Fruit fly (Drosophila melanogaster) whole organism, embryonic: ENCODE measurements around the gene CG8142.

ENCODE experiments used
- ATbp ChIP-seq: fragments of 200-800 bp; sonication (Bioruptor generic); optimal IDR thresholded peaks from 2 replicates; lab custom pipeline; 2017; ENCODE audit warnings: missing biosample characterization, mild to moderate bottlenecking, missing genetic modification characterization, missing genetic modification reagents
- BEAF-32 ChIP-seq: fragments of 200-800 bp; sonication (Bioruptor generic); optimal IDR thresholded peaks from 3 replicates; lab custom pipeline; 2017; ENCODE audit warnings: missing biosample characterization, missing genetic modification characterization, mild to moderate bottlenecking, moderate library complexity, missing genetic modification reagents
- CG10267 ChIP-seq: fragments of 200-800 bp; sonication (Bioruptor generic); optimal IDR thresholded peaks from 2 replicates; lab custom pipeline; 2018; ENCODE audit warnings: missing biosample characterization, mild to moderate bottlenecking, missing genetic modification characterization, moderate library complexity
- CG11085 ChIP-seq: fragments of 200-800 bp; sonication (Bioruptor generic); IDR thresholded peaks from 2 replicates; pipeline ENCODE4 v1.3.6; 2022; ENCODE audit warnings: missing biosample characterization, missing genetic modification characterization
- CG11398 ChIP-seq: fragments of 200-800 bp; sonication (Bioruptor generic); optimal IDR thresholded peaks from 2 replicates; lab custom pipeline; 2016; ENCODE audit warnings: missing biosample characterization, missing genetic modification characterization
- CG16779 ChIP-seq: fragments of 200-800 bp; sonication (Bioruptor generic); IDR thresholded peaks from 2 replicates; pipeline ENCODE4 v1.3.6; 2022; ENCODE audit warnings: missing biosample characterization, missing genetic modification characterization
- CG17385 ChIP-seq: fragments of 200-800 bp; sonication (Bioruptor generic); optimal IDR thresholded peaks from 3 replicates; lab custom pipeline; 2018; ENCODE audit warnings: missing biosample characterization, mild to moderate bottlenecking, missing genetic modification characterization
- CG2116 ChIP-seq: fragments of 200-800 bp; sonication (Bioruptor generic); optimal IDR thresholded peaks from 3 replicates; lab custom pipeline; 2018; ENCODE audit warnings: missing biosample characterization, mild to moderate bottlenecking, missing genetic modification characterization
- CG30431 ChIP-seq: fragments of 200-800 bp; sonication (Bioruptor generic); optimal IDR thresholded peaks from 2 replicates; lab custom pipeline; 2017; ENCODE audit warnings: missing biosample characterization, missing genetic modification characterization
- CG3065 ChIP-seq: fragments of 200-800 bp; sonication (Bioruptor generic); optimal IDR thresholded peaks from 2 replicates; lab custom pipeline; 2016; ENCODE audit warnings: missing biosample characterization, missing genetic modification characterization
- CG34224 ChIP-seq: fragments of 200-800 bp; sonication (Bioruptor generic); IDR thresholded peaks from 3 replicates; pipeline ENCODE4 v1.3.6; 2022; ENCODE audit warnings: missing biosample characterization, missing genetic modification characterization; ENCODE audit not compliant: partially characterized antibody
- CG3838 ChIP-seq: fragments of 200-800 bp; sonication (Bioruptor generic); optimal IDR thresholded peaks from 3 replicates; lab custom pipeline; 2016; ENCODE audit warnings: missing biosample characterization, missing genetic modification characterization
- CG4707 ChIP-seq: fragments of 200-800 bp; sonication (Bioruptor generic); optimal IDR thresholded peaks from 2 replicates; lab custom pipeline; 2018; ENCODE audit warnings: missing biosample characterization, mild to moderate bottlenecking, missing genetic modification characterization, moderate library complexity
- CG5953 ChIP-seq: fragments of 200-800 bp; sonication (Bioruptor generic); IDR thresholded peaks from 2 replicates; pipeline ENCODE4 v1.3.6; 2022; ENCODE audit warnings: missing biosample characterization, missing genetic modification characterization
- CG6272 ChIP-seq: fragments of 200-800 bp; sonication (Bioruptor generic); IDR thresholded peaks from 2 replicates; pipeline ENCODE4 v1.3.6; 2022; ENCODE audit warnings: missing biosample characterization, missing genetic modification characterization
- CG6854 ChIP-seq: fragments of 200-800 bp; sonication (Bioruptor generic); optimal IDR thresholded peaks from 3 replicates; lab custom pipeline; 2017; ENCODE audit warnings: missing biosample characterization, mild to moderate bottlenecking, missing genetic modification characterization
- CG9437 ChIP-seq: fragments of 200-800 bp; sonication (Bioruptor generic); optimal IDR thresholded peaks from 2 replicates; lab custom pipeline; 2018; ENCODE audit warnings: missing biosample characterization, mild to moderate bottlenecking, missing genetic modification characterization
- CoRest ChIP-seq: fragments of 200-800 bp; sonication (Bioruptor generic); optimal IDR thresholded peaks from 3 replicates; lab custom pipeline; 2018; ENCODE audit warnings: missing biosample characterization, mild to moderate bottlenecking, missing genetic modification characterization, moderate library complexity
- Dek ChIP-seq: fragments of 200-800 bp; sonication (Bioruptor generic); optimal IDR thresholded peaks from 3 replicates; lab custom pipeline; 2019; ENCODE audit warnings: missing biosample characterization, mild to moderate bottlenecking, missing genetic modification characterization, moderate library complexity
- H2.0 ChIP-seq: fragments of 200-800 bp; sonication (Bioruptor generic); IDR thresholded peaks from 2 replicates; pipeline ENCODE4 v1.3.6; 2022; ENCODE audit warnings: missing biosample characterization, missing genetic modification characterization
- Hey ChIP-seq: fragments of 200-800 bp; sonication (Bioruptor generic); optimal IDR thresholded peaks from 3 replicates; lab custom pipeline; 2018; ENCODE audit warnings: missing biosample characterization, mild to moderate bottlenecking, missing genetic modification characterization
- Hr78 ChIP-seq, 2 experiments: fragments of 200-800 bp in 1 of 2; fragments of >200 bp in 1 of 2; sonication (Bioruptor generic) in 1 of 2; optimal IDR thresholded peaks; 2 replicates each; lab custom pipeline; 2017 to 2019; ENCODE audit warnings: missing biosample characterization in 2 of 2, missing genetic modification characterization in 2 of 2, mild to moderate bottlenecking in 1 of 2, moderate library complexity in 1 of 2
- Jarid2 ChIP-seq: fragments of 200-800 bp; sonication (Bioruptor generic); optimal IDR thresholded peaks from 3 replicates; lab custom pipeline; 2017; ENCODE audit warnings: mild to moderate bottlenecking, missing biosample characterization, missing genetic modification reagents, missing genetic modification characterization
- MTF-1 ChIP-seq: fragments of 200-800 bp; sonication (Bioruptor generic); optimal IDR thresholded peaks from 2 replicates; lab custom pipeline; 2018; ENCODE audit warnings: missing biosample characterization, mild to moderate bottlenecking, missing genetic modification characterization, borderline replicate concordance
- Meics ChIP-seq: fragments of 200-800 bp; sonication (Bioruptor generic); optimal IDR thresholded peaks from 2 replicates; lab custom pipeline; 2017; ENCODE audit warnings: missing biosample characterization, mild to moderate bottlenecking, missing genetic modification characterization
- NFAT ChIP-seq: fragments of 200-800 bp; sonication (Bioruptor generic); IDR thresholded peaks from 2 replicates; pipeline ENCODE4 v1.3.6; 2022; ENCODE audit warnings: missing biosample characterization, missing genetic modification characterization
- Sry-δ ChIP-seq: fragments of 200-800 bp; sonication (Bioruptor generic); optimal IDR thresholded peaks from 2 replicates; lab custom pipeline; 2016; ENCODE audit warnings: missing biosample characterization, missing genetic modification characterization
- Vsx1 ChIP-seq: fragments of 200-800 bp; sonication (Bioruptor generic); optimal IDR thresholded peaks from 2 replicates; lab custom pipeline; 2017; ENCODE audit warnings: missing biosample characterization, mild to moderate bottlenecking, missing genetic modification characterization, missing genetic modification reagents
- abd-A ChIP-seq: fragments of 200-800 bp; sonication (Bioruptor generic); optimal IDR thresholded peaks from 3 replicates; lab custom pipeline; 2019; ENCODE audit warnings: missing biosample characterization, mild to moderate bottlenecking, missing genetic modification characterization, moderate library complexity
- amos ChIP-seq: fragments of 200-800 bp; sonication (Bioruptor generic); IDR thresholded peaks from 2 replicates; pipeline ENCODE4 v1.3.6; 2022; ENCODE audit warnings: missing biosample characterization, missing genetic modification characterization; ENCODE audit not compliant: partially characterized antibody
- ato ChIP-seq: fragments of 200-800 bp; sonication (Bioruptor generic); IDR thresholded peaks from 2 replicates; pipeline ENCODE4 v1.3.6; 2022; ENCODE audit warnings: missing biosample characterization, missing genetic modification characterization; ENCODE audit not compliant: partially characterized antibody
- bbx ChIP-seq: fragments of 200-800 bp; sonication (Bioruptor generic); IDR thresholded peaks from 2 replicates; pipeline ENCODE4 v1.3.6; 2022; ENCODE audit warnings: missing biosample characterization, missing genetic modification characterization; ENCODE audit not compliant: partially characterized antibody
- chinmo ChIP-seq: fragments of 200-800 bp; sonication (Bioruptor generic); IDR thresholded peaks from 4 replicates; pipeline ENCODE4 v1.3.6; 2022; ENCODE audit warnings: missing biosample characterization, missing genetic modification characterization; ENCODE audit not compliant: partially characterized antibody
- dati ChIP-seq: fragments of 200-800 bp; sonication (Bioruptor generic); IDR thresholded peaks from 2 replicates; pipeline ENCODE4 v1.3.6; 2022; ENCODE audit warnings: missing biosample characterization, missing genetic modification characterization
- dmrt99B ChIP-seq: fragments of 200-800 bp; sonication (Bioruptor generic); optimal IDR thresholded peaks from 2 replicates; lab custom pipeline; 2018; ENCODE audit warnings: missing biosample characterization, mild to moderate bottlenecking, missing genetic modification characterization, moderate library complexity
- h ChIP-seq: fragments of >200 bp; optimal IDR thresholded peaks from 2 replicates; lab custom pipeline; 2017
- her ChIP-seq: fragments of 200-800 bp; sonication (Bioruptor generic); optimal IDR thresholded peaks from 2 replicates; lab custom pipeline; 2016; ENCODE audit warnings: missing biosample characterization, missing genetic modification characterization
- inv ChIP-seq: fragments of 200-800 bp; sonication (Bioruptor generic); IDR thresholded peaks from 2 replicates; pipeline ENCODE4 v1.3.6; 2022; ENCODE audit warnings: missing biosample characterization, missing genetic modification characterization; ENCODE audit not compliant: partially characterized antibody
- jumu ChIP-seq: fragments of 200-800 bp; sonication (Bioruptor generic); optimal IDR thresholded peaks from 3 replicates; lab custom pipeline; 2016; ENCODE audit warnings: missing biosample characterization, missing genetic modification characterization
- knrl ChIP-seq: fragments of 200-800 bp; sonication (Bioruptor generic); IDR thresholded peaks from 3 replicates; pipeline ENCODE4 v1.3.6; 2022; ENCODE audit warnings: missing biosample characterization, missing genetic modification characterization; ENCODE audit not compliant: partially characterized antibody
- lmd ChIP-seq: fragments of 200-800 bp; sonication (Bioruptor generic); IDR thresholded peaks from 2 replicates; pipeline ENCODE4 v1.3.6; 2022; ENCODE audit warnings: missing biosample characterization, missing genetic modification characterization
- nerfin-1 ChIP-seq: fragments of 200-800 bp; sonication (Bioruptor generic); optimal IDR thresholded peaks from 3 replicates; lab custom pipeline; 2019; ENCODE audit warnings: missing biosample characterization, mild to moderate bottlenecking, missing genetic modification characterization, moderate library complexity
- nmo ChIP-seq: fragments of 200-800 bp; sonication (Bioruptor generic); optimal IDR thresholded peaks from 2 replicates; lab custom pipeline; 2018; ENCODE audit warnings: missing biosample characterization, mild to moderate bottlenecking, missing genetic modification characterization, moderate library complexity
- odd ChIP-seq: fragments of 200-800 bp; sonication (Bioruptor generic); optimal IDR thresholded peaks from 2 replicates; lab custom pipeline; 2017; ENCODE audit warnings: missing biosample characterization, mild to moderate bottlenecking, missing genetic modification characterization
- pan ChIP-seq, 4 experiments: fragments of >200 bp in 3 of 4; fragments of 200-800 bp in 1 of 4; sonication (Bioruptor generic) in 1 of 4; optimal IDR thresholded peaks in 3 of 4; IDR thresholded peaks in 1 of 4; 2 replicates each; pipeline versions ENCODE4 v1.3.6 to Lab custom; 2017 to 2022; ENCODE audit warnings: missing biosample characterization in 2 of 4, missing genetic modification characterization in 2 of 4, mixed read lengths in 1 of 4
- row ChIP-seq: fragments of 200-800 bp; sonication (Bioruptor generic); IDR thresholded peaks from 3 replicates; pipeline ENCODE4 v1.3.6; 2022; ENCODE audit warnings: missing biosample characterization, missing genetic modification characterization
- sna ChIP-seq: fragments of 200-800 bp; sonication (Bioruptor generic); IDR thresholded peaks from 2 replicates; pipeline ENCODE4 v1.3.6; 2022; ENCODE audit warnings: missing biosample characterization, missing genetic modification characterization; ENCODE audit not compliant: partially characterized antibody
- tap ChIP-seq: fragments of 200-800 bp; optimal IDR thresholded peaks from 3 replicates; lab custom pipeline; 2019; ENCODE audit warnings: missing biosample characterization, mild to moderate bottlenecking, missing genetic modification characterization, moderate library complexity
- wdn ChIP-seq: fragments of 200-800 bp; sonication (Bioruptor generic); IDR thresholded peaks from 2 replicates; pipeline ENCODE4 v1.3.6; 2022; ENCODE audit warnings: missing biosample characterization, missing genetic modification characterization

CG8142 gene

dm6 chrX:17841923-17842322, 2.6 kb downstream of the CG8142 start, which contains the start of gene Taf9 (continued):
- TF ChIP-seq knrl (GFP tag; lab: Robert Waterston, UW), result peak; percentile 81
- no peak for TF ChIP-seq CoRest (tag; lab: Kevin White, UChicago)
- no peak for TF ChIP-seq H2.0 (GFP tag; lab: Robert Waterston, UW)
- TF ChIP-seq Hey, result no peak
- peak; percentile 42 for TF ChIP-seq CG2116 (GFP tag; lab: Kevin White, UChicago)
- TF ChIP-seq Sry-δ, result peak; percentile 75
- no peak for TF ChIP-seq dmrt99B
- TF ChIP-seq lmd (GFP tag; lab: Robert Waterston, UW), result peak; percentile 13; the same call in 1 of the 2 replicates
- peak; percentile 87 for TF ChIP-seq CG10267 (tag; lab: Kevin White, UChicago)
- TF ChIP-seq ato, result peak; percentile 61; the same call in 1 of the 2 replicates
- TF ChIP-seq CG17385 (GFP tag; lab: Kevin White, UChicago), result no peak
- no peak for TF ChIP-seq nerfin-1 (tag; lab: Kevin White, UChicago)
- TF ChIP-seq tap, result no peak
- TF ChIP-seq CG11085 (GFP tag; lab: Robert Waterston, UW), result no peak
- TF ChIP-seq pan (optimal IDR thresholded peaks at IDR 0.05; lab: Kevin White, UChicago), result no peak
- no peak for TF ChIP-seq pan (GFP tag; optimal IDR thresholded peaks at IDR 0.05 in 1 of 2, IDR thresholded peaks at IDR 0.05 in 1 of 2)
- TF ChIP-seq CG11398 (GFP tag; lab: Kevin White, UChicago), result no peak
- TF ChIP-seq odd (GFP tag; lab: Kevin White, UChicago), result no peak
- TF ChIP-seq nmo, result peak; percentile 47
- peak; percentile 67 for TF ChIP-seq NFAT (GFP tag; lab: Robert Waterston, UW)
- no peak for TF ChIP-seq CG16779 (GFP tag; lab: Robert Waterston, UW)
- peak; percentile 92 for TF ChIP-seq CG34224 (GFP tag; lab: Robert Waterston, UW)
- no peak for TF ChIP-seq h (lab: Kevin White, UChicago)
- TF ChIP-seq CG30431 (GFP tag; lab: Kevin White, UChicago), result no peak
- TF ChIP-seq jumu (GFP tag; lab: Kevin White, UChicago), result no peak
- no peak for TF ChIP-seq ATbp
- no peak for TF ChIP-seq CG9437
- peak; percentile 28; the same call in 1 of the 3 replicates for TF ChIP-seq row (GFP tag; lab: Robert Waterston, UW)
- TF ChIP-seq Vsx1 (GFP tag; lab: Kevin White, UChicago), result no peak
- TF ChIP-seq amos, result peak; percentile 92
- no peak for TF ChIP-seq Hr78 (GFP tag; optimal IDR thresholded peaks at IDR 0.05; lab: Kevin White, UChicago)
- TF ChIP-seq CG4707 (GFP tag; lab: Kevin White, UChicago), result no peak
- no peak for TF ChIP-seq Jarid2 (GFP tag; lab: Kevin White, UChicago)
- TF ChIP-seq CG6854 (GFP tag; lab: Kevin White, UChicago), result no peak
- TF ChIP-seq dati, result no peak
- TF ChIP-seq CG6272, result no peak
- TF ChIP-seq CG3838 (GFP tag; lab: Kevin White, UChicago), result no peak
- peak; percentile 85 for TF ChIP-seq sna (GFP tag; lab: Robert Waterston, UW)
- peak; percentile 75 for TF ChIP-seq inv (GFP tag; lab: Robert Waterston, UW)
- peak; percentile 82 for TF ChIP-seq BEAF-32 (GFP tag; lab: Kevin White, UChicago)
- TF ChIP-seq CG5953 (GFP tag; lab: Robert Waterston, UW), result no peak
- TF ChIP-seq CG3065, result no peak
- no peak for TF ChIP-seq wdn (GFP tag; lab: Robert Waterston, UW)
- no peak for TF ChIP-seq Dek (tag; lab: Kevin White, UChicago)
- no peak for TF ChIP-seq abd-A (tag; lab: Kevin White, UChicago)
- no peak for TF ChIP-seq Meics (GFP tag; lab: Kevin White, UChicago)
- TF ChIP-seq her (GFP tag; lab: Kevin White, UChicago), result no peak
- peak; percentile 94 for TF ChIP-seq chinmo
- no peak for TF ChIP-seq MTF-1
- TF ChIP-seq bbx (GFP tag; lab: Robert Waterston, UW), result peak; percentile 91
